Worm (Caenorhabditis elegans) whole organism, midembryonic: Measurements from ENCODE around the gene H25K10.2.

Experiments
- T22C8.4 ChIP-seq: fragments of 200-800 bp; sonication (Bioruptor generic); IDR thresholded peaks from 2 replicates; pipeline ENCODE4 v1.3.6; 2022; ENCODE audit warnings: missing genetic modification characterization, missing compliant biosample characterization
- cog-1 ChIP-seq: sonication (generic microtip); optimal IDR thresholded peaks from 2 replicates; lab custom pipeline; 2016; ENCODE audit warnings: missing genetic modification characterization, missing compliant biosample characterization
- flt-1 ChIP-seq: fragments of 200-800 bp; sonication (Bioruptor generic); IDR thresholded peaks from 2 replicates; pipeline ENCODE4 v1.3.6; 2022; ENCODE audit warnings: missing genetic modification characterization, missing compliant biosample characterization
- klf-2 ChIP-seq: fragments of 200-800 bp; sonication (Bioruptor generic); conservative IDR thresholded peaks from 2 replicates; pipeline ENCODE4 v1.3.6; 2022; ENCODE audit warnings: missing genetic modification reagents, missing genetic modification characterization, missing compliant biosample characterization
- med-1 ChIP-seq: sonication (generic microtip); optimal IDR thresholded peaks from 2 replicates; lab custom pipeline; 2017; ENCODE audit warnings: missing genetic modification characterization, mild to moderate bottlenecking, missing compliant biosample characterization, antibody characterized with exemption, missing genetic modification reagents; ENCODE audit not compliant: insufficient read depth
- ref-1 ChIP-seq: fragments of 200-800 bp; sonication (Bioruptor generic); conservative IDR thresholded peaks from 2 replicates; pipeline ENCODE4 v1.3.6; 2022; ENCODE audit warnings: missing genetic modification reagents, missing genetic modification characterization, missing compliant biosample characterization
- ztf-23 ChIP-seq: fragments of 200-800 bp; sonication (Bioruptor generic); IDR thresholded peaks from 2 replicates; pipeline ENCODE4 v1.3.6; 2022; ENCODE audit warnings: missing genetic modification reagents, missing genetic modification characterization, missing compliant biosample characterization
- ztf-29 ChIP-seq: fragments of 200-800 bp; sonication (Bioruptor generic); IDR thresholded peaks from 2 replicates; pipeline ENCODE4 v1.3.6; 2022; ENCODE audit warnings: missing genetic modification reagents, missing genetic modification characterization, missing compliant biosample characterization

DNA sequence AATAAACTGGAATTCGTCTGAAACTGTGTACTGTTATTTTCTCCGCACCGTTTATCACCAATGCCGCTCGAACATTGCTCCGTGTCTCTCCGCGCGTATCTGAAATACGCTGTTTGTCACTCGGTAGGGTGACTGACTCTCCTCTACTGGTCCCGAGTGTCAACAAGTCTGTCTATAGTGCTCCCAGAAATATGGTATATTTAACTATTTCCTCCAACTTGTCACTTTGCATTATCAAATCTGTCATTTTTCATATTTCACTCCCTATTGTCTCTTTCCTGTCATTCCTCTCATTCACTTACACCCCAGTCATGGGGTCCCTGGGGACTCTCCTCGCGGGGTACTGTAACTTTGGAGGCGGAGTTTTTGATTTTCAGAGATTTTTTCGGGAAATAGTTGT lies 43.7 kb upstream of the H25K10.2 start, which contains the start of gene hlh-17:
- TF ChIP-seq T22C8.4 (GFP tag; lab: Robert Waterston, UW), result no peak
- TF ChIP-seq ztf-29, result no peak
- TF ChIP-seq flt-1 (GFP tag; lab: Robert Waterston, UW), result no peak
- no peak for TF ChIP-seq klf-2 (GFP tag; lab: Robert Waterston, UW)
- TF ChIP-seq ztf-23 (GFP tag; lab: Robert Waterston, UW), result no peak
- no peak for TF ChIP-seq ref-1 (GFP tag; lab: Robert Waterston, UW)
- TF ChIP-seq med-1, result no peak
- no peak for TF ChIP-seq cog-1 (tag; lab: Kevin White, UChicago)
